Worm (Caenorhabditis elegans) whole organism, L4 larva: ENCODE measurements around the gene F13A7.12.
"Not testable (repeated sequence)": the region's sequence is repeated elsewhere in the genome, so short reads cannot be mapped to it uniquely, and the experiment has no call there.

ENCODE experiments used
- T26A8.4 ChIP-seq: fragments of 200-800 bp; sonication (Bioruptor generic); IDR thresholded peaks from 2 replicates; pipeline ENCODE4 v1.3.6; 2022; ENCODE audit warnings: missing genetic modification characterization, missing compliant biosample characterization
- Y48G9A.11 ChIP-seq: fragments of 200-800 bp; sonication (Bioruptor generic); IDR thresholded peaks from 2 replicates; pipeline ENCODE4 v1.3.6; 2022; ENCODE audit warnings: missing genetic modification reagents, missing genetic modification characterization, missing compliant biosample characterization
- Y75B8A.6 ChIP-seq: fragments of 200-800 bp; sonication (Bioruptor generic); IDR thresholded peaks from 2 replicates; pipeline ENCODE4 v1.3.6; 2022; ENCODE audit warnings: missing genetic modification reagents, missing genetic modification characterization, missing compliant biosample characterization
- ZK337.2 ChIP-seq: fragments of 200-800 bp; sonication (Bioruptor generic); IDR thresholded peaks from 2 replicates; pipeline ENCODE4 v1.3.6; 2022; ENCODE audit warnings: missing genetic modification reagents, missing genetic modification characterization, missing compliant biosample characterization
- aha-1 ChIP-seq: fragments of 150-350 bp; peaks from one replicate; lab custom pipeline; 2014; ENCODE audit warnings: missing biosample characterization, missing genetic modification characterization
- ama-1 ChIP-seq: fragments of 150-350 bp; optimal IDR thresholded peaks from 2 replicates; lab custom pipeline; 2014; ENCODE audit warnings: inconsistent platforms, mixed read lengths
- ceh-20 ChIP-seq: fragments of 200-800 bp; sonication (Bioruptor generic); IDR thresholded peaks from 2 replicates; pipeline ENCODE4 v1.3.6; 2022; ENCODE audit warnings: missing genetic modification reagents, missing genetic modification characterization, missing compliant biosample characterization
- daf-16 ChIP-seq, 3 experiments: sonication (generic microtip); optimal IDR thresholded peaks; 2 replicates each; lab custom pipeline; 2016 to 2017; ENCODE audit warnings: missing genetic modification characterization in 3 of 3, missing genetic modification reagents in 3 of 3, mild to moderate bottlenecking in 2 of 3, missing compliant biosample characterization in 2 of 3, missing biosample characterization in 1 of 3, moderate library complexity in 1 of 3
- dmd-6 ChIP-seq: fragments of 200-800 bp; sonication (Bioruptor generic); IDR thresholded peaks from 2 replicates; pipeline ENCODE4 v1.3.6; 2022; ENCODE audit warnings: missing genetic modification reagents, missing genetic modification characterization, missing compliant biosample characterization
- dve-1 ChIP-seq: sonication (generic microtip); optimal IDR thresholded peaks from 2 replicates; lab custom pipeline; 2017; ENCODE audit warnings: antibody characterized with exemption, mild to moderate bottlenecking, missing genetic modification characterization, missing compliant biosample characterization; ENCODE audit not compliant: insufficient read depth
- hlh-11 ChIP-seq: fragments of 200-800 bp; sonication (Bioruptor generic); optimal IDR thresholded peaks from 2 replicates; lab custom pipeline; 2018; ENCODE audit warnings: mild to moderate bottlenecking, missing genetic modification characterization, missing compliant biosample characterization
- lin-29 ChIP-seq: fragments of 200-800 bp; sonication (Bioruptor generic); IDR thresholded peaks from 2 replicates; pipeline ENCODE4 v1.3.6; 2022; ENCODE audit warnings: missing genetic modification reagents, missing genetic modification characterization, missing compliant biosample characterization
- lin-38 ChIP-seq: fragments of 200-800 bp; sonication (Bioruptor generic); IDR thresholded peaks from 2 replicates; pipeline ENCODE4 v1.3.6; 2022; ENCODE audit warnings: missing genetic modification reagents, missing genetic modification characterization, missing compliant biosample characterization
- madf-5 ChIP-seq, 2 experiments: fragments of 200-800 bp; sonication (Bioruptor generic); IDR thresholded peaks; 2 replicates each; pipeline ENCODE4 v1.3.6; 2022; ENCODE audit warnings: missing compliant biosample characterization in 2 of 2, missing genetic modification characterization in 2 of 2
- mdl-1 ChIP-seq, 2 experiments: fragments of 150-350 bp in 1 of 2; sonication (generic microtip) in 1 of 2; optimal IDR thresholded peaks; 2 replicates each; lab custom pipeline; 2014 to 2017; ENCODE audit warnings: missing biosample characterization in 2 of 2, missing genetic modification characterization in 2 of 2
- mxl-3 ChIP-seq: fragments of 200-800 bp; sonication (Bioruptor generic); optimal IDR thresholded peaks from 2 replicates; lab custom pipeline; 2018; ENCODE audit warnings: mild to moderate bottlenecking, missing genetic modification characterization, missing compliant biosample characterization
- nhr-10 ChIP-seq: fragments of 150-350 bp; optimal IDR thresholded peaks from 2 replicates; lab custom pipeline; 2014; ENCODE audit warnings: missing biosample characterization, missing genetic modification characterization
- nhr-102 ChIP-seq: sonication (generic microtip); optimal IDR thresholded peaks from 2 replicates; lab custom pipeline; 2016; ENCODE audit warnings: mild to moderate bottlenecking, missing genetic modification characterization, moderate library complexity, missing compliant biosample characterization
- nhr-25 ChIP-seq: sonication (generic microtip); optimal IDR thresholded peaks from 2 replicates; lab custom pipeline; 2017; ENCODE audit warnings: missing genetic modification characterization, mild to moderate bottlenecking, missing compliant biosample characterization, antibody characterized with exemption, moderate library complexity, borderline replicate concordance; ENCODE audit not compliant: insufficient read depth
- nhr-28 ChIP-seq: fragments of 150-350 bp; optimal IDR thresholded peaks from 2 replicates; lab custom pipeline; 2014; ENCODE audit warnings: missing biosample characterization, missing genetic modification characterization
- nhr-41 ChIP-seq: fragments of 200-800 bp; sonication (Bioruptor generic); IDR thresholded peaks from 2 replicates; pipeline ENCODE4 v1.3.6; 2022; ENCODE audit warnings: missing genetic modification reagents, missing genetic modification characterization, missing compliant biosample characterization
- nhr-42 ChIP-seq: fragments of 200-800 bp; sonication (Bioruptor generic); IDR thresholded peaks from 2 replicates; pipeline ENCODE4 v1.3.6; 2022; ENCODE audit warnings: missing genetic modification characterization, missing compliant biosample characterization
- nhr-48 ChIP-seq: sonication (generic microtip); optimal IDR thresholded peaks from 2 replicates; lab custom pipeline; 2016; ENCODE audit warnings: mild to moderate bottlenecking, missing genetic modification characterization, missing compliant biosample characterization
- nhr-77 ChIP-seq: fragments of 150-350 bp; optimal IDR thresholded peaks from 2 replicates; lab custom pipeline; 2014; ENCODE audit warnings: missing biosample characterization, missing genetic modification characterization
- pqm-1 ChIP-seq: sonication (generic microtip); optimal IDR thresholded peaks from 2 replicates; lab custom pipeline; 2017; ENCODE audit warnings: missing biosample characterization, missing genetic modification characterization
- sdz-12 ChIP-seq: fragments of 200-800 bp; sonication (Bioruptor generic); optimal IDR thresholded peaks from 2 replicates; lab custom pipeline; 2018; ENCODE audit warnings: mild to moderate bottlenecking, missing genetic modification characterization, missing compliant biosample characterization
- skn-1 ChIP-seq: fragments of 150-350 bp; optimal IDR thresholded peaks from 2 replicates; lab custom pipeline; 2014; ENCODE audit warnings: missing biosample characterization, missing genetic modification characterization
- snpc-4 ChIP-seq: fragments of 150-350 bp; optimal IDR thresholded peaks from 2 replicates; lab custom pipeline; 2014; ENCODE audit warnings: missing biosample characterization, missing genetic modification characterization
- spr-1 ChIP-seq: sonication (generic microtip); optimal IDR thresholded peaks from 2 replicates; lab custom pipeline; 2016; ENCODE audit warnings: mild to moderate bottlenecking, missing genetic modification characterization, missing compliant biosample characterization
- unc-39 ChIP-seq: sonication (generic microtip); optimal IDR thresholded peaks from 2 replicates; lab custom pipeline; 2017; ENCODE audit warnings: missing biosample characterization, missing genetic modification characterization
- unc-62 ChIP-seq, 3 experiments: fragments of 150-350 bp in 1 of 3; sonication (generic microtip); optimal IDR thresholded peaks in 2 of 3; peaks in 1 of 3; 1 replicate in 1 of 3; 2 replicates in 2 of 3; lab custom pipeline; 2014 to 2017; ENCODE audit warnings: missing biosample characterization in 3 of 3, missing genetic modification characterization in 3 of 3, missing genetic modification reagents in 3 of 3, missing genotype in 1 of 3
- zag-1 ChIP-seq: fragments of 150-350 bp; optimal IDR thresholded peaks from 2 replicates; lab custom pipeline; 2014; ENCODE audit warnings: missing biosample characterization, missing genetic modification characterization
- zfp-3 ChIP-seq: fragments of 200-800 bp; sonication (Bioruptor generic); conservative IDR thresholded peaks from 2 replicates; pipeline ENCODE4 v1.3.6; 2022; ENCODE audit warnings: missing genetic modification reagents, missing genetic modification characterization, missing compliant biosample characterization
- zip-2 ChIP-seq: fragments of 150-350 bp; optimal IDR thresholded peaks from 2 replicates; lab custom pipeline; 2014; ENCODE audit warnings: missing biosample characterization, missing genetic modification characterization
- ztf-7 ChIP-seq: fragments of 150-350 bp; optimal IDR thresholded peaks from 2 replicates; lab custom pipeline; 2014; ENCODE audit warnings: missing biosample characterization, missing genetic modification characterization

F13A7.12 gene

ce11 chrV:16382949-16383348 lies 12.9 kb upstream of the F13A7.12 start:
- TF ChIP-seq aha-1 (peak; percentile 94), mxl-3 (GFP tag; lab: Kevin White, UChicago) (no peak)

ce11 chrV:16383729-16384128 lies 12.1 kb upstream of the F13A7.12 start, which contains the start of gene F13A7.7:
Gene F13A7.7, minus strand, starts transcription at chrV:16383829.
- not testable (repeated sequence) for TF ChIP-seq madf-5 (GFP tag; IDR thresholded peaks at IDR 0.05; lab: Robert Waterston, UW); nhr-42; zfp-3

ce11 chrV:16388268-16388667 lies 7.6 kb upstream of the F13A7.12 start, which contains the start of gene sri-65:
Gene sri-65, minus strand, starts transcription at chrV:16388368.
- TF ChIP-seq skn-1 (tag; lab: Kevin White, UChicago) (no peak), unc-62 (GFP tag; optimal IDR thresholded peaks at IDR 0.05 in 1 of 2; lab: Kevin White, UChicago) (peak in 1 of 2 experiments; percentile 62), unc-62 (tag; optimal IDR thresholded peaks at IDR 0.05; lab: Kevin White, UChicago) (no peak), lin-38 (GFP tag; lab: Robert Waterston, UW) (no peak)

- TF ChIP-seq aha-1 (no peak), mxl-3 (GFP tag; lab: Kevin White, UChicago) (peak; percentile 67), Y48G9A.11 (GFP tag; lab: Robert Waterston, UW) (no peak), nhr-77 (tag; lab: Kevin White, UChicago) (peak; percentile 11), pqm-1 (tag; lab: Kevin White, UChicago) (peak; percentile 31), nhr-102 (tag; lab: Kevin White, UChicago) (peak; percentile 95), nhr-28 (tag; lab: Kevin White, UChicago) (peak; percentile 88), hlh-11 (tag; lab: Kevin White, UChicago) (peak; percentile 45), zag-1 (tag; lab: Kevin White, UChicago) (no peak), spr-1 (tag; lab: Kevin White, UChicago) (no peak), snpc-4 (no peak), dmd-6 (peak; percentile 86)
Measured at ce11 chrV:16390655-16391054, 5.2 kb upstream of the F13A7.12 start, which contains the start of gene gst-44. Gene gst-44, plus strand, starts transcription at chrV:16390891.

ce11 chrV:16393728-16394127 lies 2.1 kb upstream of the F13A7.12 start, which contains the start of gene srd-63:
Gene srd-63, minus strand, starts transcription at chrV:16393828.
- TF ChIP-seq unc-39 (no peak), ZK337.2 (GFP tag; lab: Robert Waterston, UW) (no peak), sdz-12 (GFP tag; lab: Kevin White, UChicago) (no peak), ceh-20 (no peak), T26A8.4 (GFP tag; lab: Robert Waterston, UW) (no peak), ama-1 (lab: Kevin White, UChicago) (no peak), nhr-28 (tag; lab: Kevin White, UChicago) (no peak), lin-29 (no peak)

ce11 chrV:16395131-16395530 lies 708 bp upstream of the F13A7.12 start, which contains the start of gene F13A7.11:
Gene F13A7.11, minus strand, starts transcription at chrV:16395304.
- TF ChIP-seq mdl-1 (tag; optimal IDR thresholded peaks at IDR 0.05; lab: Kevin White, UChicago), result peak in 1 of 2 experiments; percentile 4
- TF ChIP-seq dmd-6, result peak; percentile 83
- TF ChIP-seq ceh-20, result 0 out of 2 replicates have a peak, but pooled peaks have one; percentile 14
- TF ChIP-seq nhr-28 (tag; lab: Kevin White, UChicago), result peak; percentile 66
- peak; percentile 99 for TF ChIP-seq zip-2
- peak; percentile 44 for TF ChIP-seq nhr-77 (tag; lab: Kevin White, UChicago)
- TF ChIP-seq Y75B8A.6 (GFP tag; lab: Robert Waterston, UW), result no peak
- TF ChIP-seq aha-1, result peak; percentile 14
- TF ChIP-seq nhr-41 (GFP tag; lab: Robert Waterston, UW), result no peak
- TF ChIP-seq nhr-102 (tag; lab: Kevin White, UChicago), result peak; percentile 57
- peak; percentile 51 for TF ChIP-seq pqm-1 (tag; lab: Kevin White, UChicago)
- no peak for TF ChIP-seq nhr-25 (tag; lab: Kevin White, UChicago)
- peak; percentile 83 for TF ChIP-seq dve-1 (tag; lab: Kevin White, UChicago)
- peak; percentile 49 for TF ChIP-seq hlh-11 (tag; lab: Kevin White, UChicago)
- TF ChIP-seq daf-16 (GFP tag; optimal IDR thresholded peaks at IDR 0.05; lab: Kevin White, UChicago), result peak in 1 of 2 experiments; percentile 7
- TF ChIP-seq daf-16 (tag; optimal IDR thresholded peaks at IDR 0.05; lab: Kevin White, UChicago), result peak; percentile 89
- no peak for TF ChIP-seq nhr-10 (tag; lab: Kevin White, UChicago)
- TF ChIP-seq ztf-7 (tag; lab: Kevin White, UChicago), result peak; percentile 97
- peak; percentile 32 for TF ChIP-seq nhr-48 (tag; lab: Kevin White, UChicago)
